ENCODE assay signal across 3 worm cellular contexts in the genomic region with DNA sequence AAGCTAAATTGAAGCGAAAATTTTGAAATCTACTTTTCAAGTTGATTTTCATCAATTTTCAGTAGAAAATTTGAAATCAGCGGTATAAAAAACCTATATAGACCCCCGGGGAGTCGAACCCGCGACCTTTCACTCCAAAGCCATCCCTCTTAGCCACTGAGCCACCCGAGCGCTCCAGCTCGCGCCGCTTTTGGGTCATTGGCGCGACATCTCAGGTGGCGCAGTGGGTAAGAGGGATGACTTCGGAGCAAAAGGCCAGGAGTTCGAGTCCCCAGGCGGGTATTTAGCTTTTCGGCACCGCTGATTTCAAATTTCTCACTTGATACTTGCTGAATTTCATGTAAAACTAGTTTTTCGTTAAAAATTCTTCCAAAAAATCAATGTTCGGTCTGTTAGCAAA.
A peak's percentile ranks its signal among the peaks of the same experiment; 100 is the strongest.
TF ChIP-seq lines count a peak whose summit lies in the region.

No protein-coding gene starts in this region.

TF ChIP-seq in whole organism, L4 larva, 104 proteins besides CTCF, POLR2A, EP300 and RAD21:
- peak; percentile 87 for TF ChIP-seq set-16 (GFP tag; IDR thresholded peaks at IDR 0.05; lab: Robert Waterston, UW)
- TF ChIP-seq ctbp-1 (GFP tag; IDR thresholded peaks at IDR 0.05; lab: Robert Waterston, UW), result no peak
- TF ChIP-seq ztf-7 (tag; optimal IDR thresholded peaks at IDR 0.05; lab: Kevin White, UChicago), result no peak
- TF ChIP-seq ceh-20 (GFP tag; IDR thresholded peaks at IDR 0.05; lab: Robert Waterston, UW), result no peak
- 0 out of 2 replicates have a peak, but pooled peaks have one; percentile 54 for TF ChIP-seq egl-43 (GFP tag; IDR thresholded peaks at IDR 0.05; lab: Robert Waterston, UW)

TF ChIP-seq in whole organism, midembryonic, 9 proteins besides CTCF, POLR2A, EP300 and RAD21:
- TF ChIP-seq ztf-29 (GFP tag; IDR thresholded peaks at IDR 0.05; lab: Robert Waterston, UW) (no peak), klf-2 (GFP tag; conservative IDR thresholded peaks at IDR 0.05; lab: Robert Waterston, UW) (0 out of 2 replicates have a peak, but pooled peaks have one; percentile 23)

TF ChIP-seq in whole organism, young adult, 124 proteins besides CTCF, POLR2A, EP300 and RAD21:
- TF ChIP-seq zfh-2 (GFP tag; conservative IDR thresholded peaks at IDR 0.05; lab: Robert Waterston, UW), result peak; percentile 83
- no peak for TF ChIP-seq ekl-4 (GFP tag; IDR thresholded peaks at IDR 0.05; lab: Robert Waterston, UW)
- no peak for TF ChIP-seq cebp-1 (GFP tag; IDR thresholded peaks at IDR 0.05; lab: Robert Waterston, UW)
- no peak for TF ChIP-seq cebp-1 (tag; optimal IDR thresholded peaks at IDR 0.05; lab: Kevin White, UChicago)
- no peak for TF ChIP-seq hmg-1.2 (GFP tag; IDR thresholded peaks at IDR 0.05; lab: Robert Waterston, UW)
- TF ChIP-seq D2030.7 (GFP tag; IDR thresholded peaks at IDR 0.05; lab: Robert Waterston, UW), result 0 out of 2 replicates have a peak, but pooled peaks have one; percentile 12
- TF ChIP-seq sea-2 (GFP tag; IDR thresholded peaks at IDR 0.05; lab: Robert Waterston, UW), result no peak
- TF ChIP-seq akir-1 (GFP tag; optimal IDR thresholded peaks at IDR 0.05; lab: Kevin White, UChicago), result no peak
- no peak for TF ChIP-seq Y53F4B.3 (GFP tag; IDR thresholded peaks at IDR 0.05; lab: Robert Waterston, UW)
- TF ChIP-seq mel-28 (tag; optimal IDR thresholded peaks at IDR 0.05; lab: Kevin White, UChicago; ENCODE audit: borderline replicate concordance), result no peak
- TF ChIP-seq tbp1 (GFP tag; optimal IDR thresholded peaks at IDR 0.05; lab: Kevin White, UChicago), result peak; percentile 39
- TF ChIP-seq lin-35 (GFP tag; optimal IDR thresholded peaks at IDR 0.05; lab: Kevin White, UChicago), result no peak
- peak; percentile 68; the same call in 1 of the 2 replicates for TF ChIP-seq egrh-3 (GFP tag; IDR thresholded peaks at IDR 0.05; lab: Robert Waterston, UW)
- no peak for TF ChIP-seq T26A5.8 (tag; optimal IDR thresholded peaks at IDR 0.05; lab: Kevin White, UChicago)
- TF ChIP-seq ceh-79 (tag; optimal IDR thresholded peaks at IDR 0.05; lab: Kevin White, UChicago), result no peak
